Worm (Caenorhabditis elegans): ENCODE results near the gene irld-44.
A peak's percentile ranks its signal among the peaks of the same experiment; 100 is the strongest.

Gene irld-44

ce11 chrV:1642199-1642598, 8.9 kb upstream of the irld-44 start, which contains the start of gene Y46H3D.1:
Y46H3D.1 (plus strand) TSS chrV:1642499.
- TF ChIP-seq F13H6.1 (tag; optimal IDR thresholded peaks at IDR 0.05) (no peak), dmd-4 (tag; optimal IDR thresholded peaks at IDR 0.05) (no peak), sma-3 (GFP tag; optimal IDR thresholded peaks at IDR 0.05) (no peak), nhr-12 (tag; optimal IDR thresholded peaks at IDR 0.05) (no peak), zag-1 (tag; optimal IDR thresholded peaks at IDR 0.05) (no peak), peb-1 (tag; optimal IDR thresholded peaks at IDR 0.05) (no peak), ceh-16 (tag; optimal IDR thresholded peaks at IDR 0.05) (no peak), egl-27 (tag; optimal IDR thresholded peaks at IDR 0.05) (no peak), snpc-4 (tag; optimal IDR thresholded peaks at IDR 0.05) (no peak), mdl-1 (tag; optimal IDR thresholded peaks at IDR 0.05) (no peak), C34F6.9 (tag; optimal IDR thresholded peaks at IDR 0.05) (no peak), ceh-82 (tag; optimal IDR thresholded peaks at IDR 0.05) (no peak), lin-39 (tag; optimal IDR thresholded peaks at IDR 0.05) (no peak), unc-39 (tag; optimal IDR thresholded peaks at IDR 0.05) (no peak), lsy-2 (tag; optimal IDR thresholded peaks at IDR 0.05) (no peak)

- TF ChIP-seq dmd-4 (tag; optimal IDR thresholded peaks at IDR 0.05): no peak
- no peak for TF ChIP-seq alr-1 (tag; optimal IDR thresholded peaks at IDR 0.05)
- TF ChIP-seq fos-1 (tag; optimal IDR thresholded peaks at IDR 0.05): no peak
- no peak for TF ChIP-seq sma-9 (GFP tag; optimal IDR thresholded peaks at IDR 0.05)
- TF ChIP-seq sma-9 (tag; optimal IDR thresholded peaks at IDR 0.05): no peak
- TF ChIP-seq sma-3 (GFP tag; optimal IDR thresholded peaks at IDR 0.05): no peak
- no peak for TF ChIP-seq nhr-77 (tag; optimal IDR thresholded peaks at IDR 0.05)
- TF ChIP-seq ztf-11 (tag; optimal IDR thresholded peaks at IDR 0.05): no peak
- no peak for TF ChIP-seq unc-55 (GFP tag; optimal IDR thresholded peaks at IDR 0.05)
- TF ChIP-seq egl-27 (tag; optimal IDR thresholded peaks at IDR 0.05): no peak
- no peak for TF ChIP-seq elt-3 (tag; optimal IDR thresholded peaks at IDR 0.05)
- TF ChIP-seq lin-13 (GFP tag; optimal IDR thresholded peaks at IDR 0.05): no peak
- no peak for TF ChIP-seq lin-39 (tag; optimal IDR thresholded peaks at IDR 0.05)
- TF ChIP-seq nhr-21 (tag; optimal IDR thresholded peaks at IDR 0.05): no peak
- TF ChIP-seq mbf-1 (tag; optimal IDR thresholded peaks at IDR 0.05): no peak
- TF ChIP-seq crh-2 (tag; optimal IDR thresholded peaks at IDR 0.05): no peak
- no peak for TF ChIP-seq nhr-10 (tag; optimal IDR thresholded peaks at IDR 0.05)
- no peak for TF ChIP-seq nhr-129 (tag; optimal IDR thresholded peaks at IDR 0.05)
- TF ChIP-seq mab-5 (tag; optimal IDR thresholded peaks at IDR 0.05): no peak
- no peak for TF ChIP-seq sem-4 (tag; optimal IDR thresholded peaks at IDR 0.05)
- TF ChIP-seq nhr-23 (tag; optimal IDR thresholded peaks at IDR 0.05): no peak
Measured at ce11 chrV:1642768-1643167, 8.4 kb upstream of the irld-44 start.

- TF ChIP-seq ztf-4 (tag; optimal IDR thresholded peaks at IDR 0.05) (no peak), C34F6.9 (tag; optimal IDR thresholded peaks at IDR 0.05) (no peak)
Measured at ce11 chrV:1643886-1644285, 7.3 kb upstream of the irld-44 start, which contains the start of gene alh-2. alh-2 (plus strand) TSS chrV:1644169.

ce11 chrV:1648000-1648399, 3.1 kb upstream of the irld-44 start, which contains the start of gene irld-45:
irld-45 (plus strand) TSS chrV:1648300.
- TF ChIP-seq sem-4 (tag; optimal IDR thresholded peaks at IDR 0.05) (no peak), ZK546.5 (tag; optimal IDR thresholded peaks at IDR 0.05) (no peak), unc-39 (tag; optimal IDR thresholded peaks at IDR 0.05) (no peak), lin-13 (GFP tag; optimal IDR thresholded peaks at IDR 0.05) (no peak), nhr-6 (tag; optimal IDR thresholded peaks at IDR 0.05) (no peak), egl-27 (tag; optimal IDR thresholded peaks at IDR 0.05) (no peak), nhr-11 (tag; optimal IDR thresholded peaks at IDR 0.05) (no peak), sma-3 (GFP tag; optimal IDR thresholded peaks at IDR 0.05) (no peak), elt-3 (tag; optimal IDR thresholded peaks at IDR 0.05) (no peak), sma-9 (GFP tag; optimal IDR thresholded peaks at IDR 0.05) (no peak), sma-9 (tag; optimal IDR thresholded peaks at IDR 0.05) (no peak), nhr-25 (tag; optimal IDR thresholded peaks at IDR 0.05) (no peak), elt-1 (tag; optimal IDR thresholded peaks at IDR 0.05) (no peak), lin-39 (tag; optimal IDR thresholded peaks at IDR 0.05) (no peak)

ce11 chrV:1654845-1655244, 3.7 kb downstream of the irld-44 start, which contains the start of gene irld-11:
irld-11 (plus strand) TSS chrV:1655145.
- no peak for TF ChIP-seq blmp-1 (tag; optimal IDR thresholded peaks at IDR 0.05; ENCODE audit: insufficient read depth)
- TF ChIP-seq nhr-21 (tag; optimal IDR thresholded peaks at IDR 0.05): peak; percentile 16
- TF ChIP-seq elt-1 (tag; optimal IDR thresholded peaks at IDR 0.05): no peak
- no peak for TF ChIP-seq nhr-11 (tag; optimal IDR thresholded peaks at IDR 0.05)
